ENCODE assay signal across 2 fruit fly cellular contexts in the genomic region with DNA sequence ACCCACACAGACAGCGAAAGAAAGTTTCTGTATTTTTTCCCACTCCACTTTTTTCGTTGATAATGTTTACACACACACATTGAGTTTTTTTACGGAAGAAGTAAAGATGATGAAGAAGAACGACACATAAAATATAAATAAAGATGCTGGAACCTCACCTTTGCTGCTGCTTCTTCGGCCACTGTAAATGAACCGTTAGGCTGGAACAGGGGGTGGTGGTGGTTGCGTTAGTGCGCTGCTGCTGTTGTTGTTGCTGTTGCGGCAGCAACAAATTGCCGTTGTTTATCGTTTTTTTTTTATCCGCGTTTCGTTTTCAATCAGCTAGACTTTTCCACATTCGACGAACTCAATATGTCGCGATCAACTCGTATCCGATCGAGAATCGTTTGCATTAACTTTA.
TF ChIP-seq lines count a peak whose summit lies in the region.

No protein-coding gene starts in this region.

- no peak for TF ChIP-seq CTCF in whole organism, embryonic (GFP tag; optimal IDR thresholded peaks at IDR 0.05; lab: Kevin White, UChicago)

TF ChIP-seq in whole organism, adult, 20 proteins besides CTCF, POLR2A, EP300 and RAD21:
- TF ChIP-seq CG1620 (GFP tag; optimal IDR thresholded peaks at IDR 0.05; lab: Kevin White, UChicago) (no peak), ovo (GFP tag; optimal IDR thresholded peaks at IDR 0.05; lab: Kevin White, UChicago) (peak; percentile 47)

TF ChIP-seq in whole organism, embryonic, 481 proteins besides CTCF, POLR2A, EP300 and RAD21:
- no peak for TF ChIP-seq sqz (GFP tag; optimal IDR thresholded peaks at IDR 0.05; lab: Kevin White, UChicago)
- peak; percentile 50 for TF ChIP-seq sens (GFP tag; lab: Kevin White, UChicago)
- no peak for TF ChIP-seq CG7372 (GFP tag; IDR thresholded peaks at IDR 0.05; lab: Robert Waterston, UW)
- TF ChIP-seq CG17385 (GFP tag; optimal IDR thresholded peaks at IDR 0.05; lab: Kevin White, UChicago) = peak; percentile 80
- TF ChIP-seq BEAF-32 (GFP tag; optimal IDR thresholded peaks at IDR 0.05; lab: Kevin White, UChicago) = no peak
- TF ChIP-seq CG4360 (GFP tag; IDR thresholded peaks at IDR 0.05; lab: Robert Waterston, UW) = peak; percentile 60
- TF ChIP-seq fd102C (GFP tag; optimal IDR thresholded peaks at IDR 0.05; lab: Kevin White, UChicago) = no peak
- peak; percentile 3 for TF ChIP-seq CG2712 (tag; optimal IDR thresholded peaks at IDR 0.05; lab: Kevin White, UChicago)
- no peak for TF ChIP-seq nerfin-1 (tag; optimal IDR thresholded peaks at IDR 0.05; lab: Kevin White, UChicago)
- no peak for TF ChIP-seq CG4617 (GFP tag; optimal IDR thresholded peaks at IDR 0.05; lab: Kevin White, UChicago; ENCODE audit: borderline replicate concordance)
- no peak for TF ChIP-seq Nf-YA (GFP tag; IDR thresholded peaks at IDR 0.05; lab: Robert Waterston, UW)
- 0 out of 3 replicates have a peak, but pooled peaks have one; percentile 16 for TF ChIP-seq Aef1 (GFP tag; IDR thresholded peaks at IDR 0.05; lab: Robert Waterston, UW)
- TF ChIP-seq crol (GFP tag; IDR thresholded peaks at IDR 0.05; lab: Robert Waterston, UW) = peak; percentile 72
